Worm (Caenorhabditis elegans): Measurements from ENCODE around the gene K07F5.17.

Gene K07F5.17

DNA sequence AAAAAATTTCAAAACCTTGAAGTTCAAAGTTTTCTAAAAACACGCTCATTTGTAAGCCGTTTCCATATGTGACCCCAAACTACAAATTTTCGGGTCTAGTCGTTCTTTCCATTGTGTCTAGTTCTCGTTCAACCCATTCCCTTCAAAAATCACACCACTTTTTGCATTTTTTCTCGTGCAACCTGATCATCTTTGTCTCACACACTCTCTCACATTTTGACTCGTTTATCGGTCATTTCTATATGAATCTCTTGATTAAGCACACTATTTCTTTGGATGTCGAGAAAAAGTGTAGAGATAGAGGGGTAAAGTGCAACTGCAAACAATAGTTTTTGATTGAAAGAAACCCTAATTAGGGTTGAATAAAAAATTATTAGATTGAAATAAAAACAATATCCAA, 38.6 kb upstream of the K07F5.17 start:
- TF ChIP-seq unc-120 (tag; optimal IDR thresholded peaks at IDR 0.05; ENCODE audit: poor library complexity, severe bottlenecking) (peak; percentile 52), ces-1 (GFP tag; optimal IDR thresholded peaks at IDR 0.05) (peak; percentile 66), bed-3 (GFP tag; optimal IDR thresholded peaks at IDR 0.05) (no peak), ceh-39 (tag; optimal IDR thresholded peaks at IDR 0.05) (peak; percentile 53)

DNA sequence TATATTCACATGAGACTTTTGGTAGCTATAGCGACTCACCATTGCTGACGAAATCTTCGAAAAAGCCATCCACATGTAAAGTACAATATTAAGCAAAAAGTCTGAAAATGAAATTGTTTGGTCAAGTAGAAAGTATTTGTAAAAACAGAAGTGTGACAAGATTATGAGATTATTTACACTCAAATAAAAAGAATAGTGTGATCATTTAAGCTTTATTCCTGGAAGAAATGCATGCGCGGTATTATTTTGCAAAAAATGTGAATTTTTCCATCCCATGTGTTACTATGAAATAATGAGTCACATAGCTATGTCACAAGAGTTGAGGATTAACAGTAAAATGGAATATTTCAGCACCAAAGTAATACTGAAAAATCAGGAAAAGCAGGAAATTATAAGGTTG, 31.5 kb upstream of the K07F5.17 start, which contains the start of gene dct-15:
dct-15 (minus strand) TSS at position 101 of the 400 bp plus-strand sequence.
- TF ChIP-seq pha-4 (tag; optimal IDR thresholded peaks at IDR 0.05) (no peak), sem-2 (GFP tag; optimal IDR thresholded peaks at IDR 0.05) (no peak), nhr-237 (tag; optimal IDR thresholded peaks at IDR 0.05) (no peak), bed-3 (GFP tag; optimal IDR thresholded peaks at IDR 0.05) (no peak), unc-39 (tag; optimal IDR thresholded peaks at IDR 0.05) (no peak), ceh-39 (tag; optimal IDR thresholded peaks at IDR 0.05) (no peak), drap-1 (GFP tag; optimal IDR thresholded peaks at IDR 0.05) (no peak)

ce11 chrIV:9811487-9811886, 30.7 kb upstream of the K07F5.17 start:
- TF ChIP-seq snpc-4 (tag; optimal IDR thresholded peaks at IDR 0.05) (no peak), cnd-1 (tag; optimal IDR thresholded peaks at IDR 0.05) (no peak), lsy-2 (tag; optimal IDR thresholded peaks at IDR 0.05) (no peak), lin-32 (GFP tag; optimal IDR thresholded peaks at IDR 0.05) (no peak), elt-1 (tag; optimal IDR thresholded peaks at IDR 0.05; ENCODE audit: borderline replicate concordance, insufficient read depth) (no peak), mls-2 (tag; optimal IDR thresholded peaks at IDR 0.05) (no peak), nhr-28 (tag; optimal IDR thresholded peaks at IDR 0.05) (no peak), ces-1 (GFP tag; optimal IDR thresholded peaks at IDR 0.05) (no peak), mep-1 (tag; optimal IDR thresholded peaks at IDR 0.05) (no peak), unc-39 (tag; optimal IDR thresholded peaks at IDR 0.05) (no peak), elt-3 (tag; optimal IDR thresholded peaks at IDR 0.05) (no peak)

ce11 chrIV:9815432-9815831, 26.7 kb upstream of the K07F5.17 start, which contains the start of gene egl-20:
Gene egl-20, minus strand, starts transcription at chrIV:9815532.
- TF ChIP-seq blmp-1 (tag; optimal IDR thresholded peaks at IDR 0.05) (no peak), pha-4 (tag; optimal IDR thresholded peaks at IDR 0.05) (no peak), M03D4.4 (tag; optimal IDR thresholded peaks at IDR 0.05) (no peak), nhr-28 (tag; optimal IDR thresholded peaks at IDR 0.05) (no peak), ceh-43 (GFP tag; optimal IDR thresholded peaks at IDR 0.05) (no peak), cnd-1 (tag; optimal IDR thresholded peaks at IDR 0.05) (no peak), lin-32 (GFP tag; optimal IDR thresholded peaks at IDR 0.05) (no peak), snpc-4 (tag; optimal IDR thresholded peaks at IDR 0.05) (no peak), unc-62 (GFP tag; optimal IDR thresholded peaks at IDR 0.05) (no peak), elt-1 (tag; optimal IDR thresholded peaks at IDR 0.05; ENCODE audit: borderline replicate concordance, insufficient read depth) (no peak), unc-39 (tag; optimal IDR thresholded peaks at IDR 0.05) (no peak), lsy-2 (tag; optimal IDR thresholded peaks at IDR 0.05) (no peak), bed-3 (GFP tag; optimal IDR thresholded peaks at IDR 0.05) (no peak), drap-1 (GFP tag; optimal IDR thresholded peaks at IDR 0.05) (no peak), nhr-237 (tag; optimal IDR thresholded peaks at IDR 0.05) (no peak), zip-8 (tag; optimal IDR thresholded peaks at IDR 0.05) (no peak), flh-1 (GFP tag; optimal IDR thresholded peaks at IDR 0.05) (no peak), mab-5 (tag; optimal IDR thresholded peaks at IDR 0.05) (no peak), nhr-12 (tag; optimal IDR thresholded peaks at IDR 0.05) (no peak), unc-120 (tag; optimal IDR thresholded peaks at IDR 0.05; ENCODE audit: poor library complexity, severe bottlenecking) (no peak)

DNA sequence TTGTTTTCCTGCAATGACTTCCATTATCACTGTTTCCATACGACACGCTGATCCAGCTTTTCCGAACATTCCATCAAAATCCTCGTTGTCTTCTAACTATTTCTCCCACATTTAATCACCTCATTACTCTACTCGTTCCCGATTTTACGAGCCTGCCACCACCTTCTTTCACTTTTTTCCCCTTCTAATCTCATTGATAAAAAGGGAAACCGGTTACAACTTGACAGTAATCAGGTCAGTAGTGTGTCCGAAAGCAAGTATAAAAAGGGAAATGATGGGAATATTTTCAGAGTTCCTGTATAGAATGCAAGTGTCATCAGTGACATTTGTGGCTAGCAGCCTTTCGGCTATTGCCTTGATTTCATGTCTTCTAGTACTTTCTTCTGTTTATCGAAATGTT, 20.6 kb upstream of the K07F5.17 start, which contains the start of gene col-123:
col-123 (plus strand) TSS at position 301 of the 400 bp plus-strand sequence.
- TF ChIP-seq elt-1 (tag; optimal IDR thresholded peaks at IDR 0.05; ENCODE audit: borderline replicate concordance, insufficient read depth), result no peak
- no peak for TF ChIP-seq zip-8 (tag; optimal IDR thresholded peaks at IDR 0.05)
- TF ChIP-seq unc-39 (tag; optimal IDR thresholded peaks at IDR 0.05), result no peak
- TF ChIP-seq unc-62 (GFP tag; optimal IDR thresholded peaks at IDR 0.05), result no peak
- no peak for TF ChIP-seq ham-2 (GFP tag; optimal IDR thresholded peaks at IDR 0.05)
- no peak for TF ChIP-seq pha-4 (tag; optimal IDR thresholded peaks at IDR 0.05)
- TF ChIP-seq nhr-237 (tag; optimal IDR thresholded peaks at IDR 0.05), result no peak
- no peak for TF ChIP-seq sem-2 (GFP tag; optimal IDR thresholded peaks at IDR 0.05)
- TF ChIP-seq mab-5 (tag; optimal IDR thresholded peaks at IDR 0.05), result no peak
- TF ChIP-seq lin-13 (tag; optimal IDR thresholded peaks at IDR 0.05), result no peak
- no peak for TF ChIP-seq blmp-1 (tag; optimal IDR thresholded peaks at IDR 0.05)
- TF ChIP-seq nhr-76 (tag; optimal IDR thresholded peaks at IDR 0.05), result no peak
- TF ChIP-seq nhr-12 (tag; optimal IDR thresholded peaks at IDR 0.05), result no peak
- TF ChIP-seq hlh-1 (tag; optimal IDR thresholded peaks at IDR 0.05), result no peak
- no peak for TF ChIP-seq ceh-43 (GFP tag; optimal IDR thresholded peaks at IDR 0.05)
- no peak for TF ChIP-seq ces-1 (GFP tag; optimal IDR thresholded peaks at IDR 0.05)
- TF ChIP-seq flh-1 (GFP tag; optimal IDR thresholded peaks at IDR 0.05), result no peak
- TF ChIP-seq nhr-2 (tag; optimal IDR thresholded peaks at IDR 0.05), result no peak
- no peak for TF ChIP-seq mep-1 (tag; optimal IDR thresholded peaks at IDR 0.05)
- TF ChIP-seq lsy-2 (tag; optimal IDR thresholded peaks at IDR 0.05), result no peak

All from whole organism, mixed stage, embryonic.